Fruit fly (Drosophila melanogaster) S2 (cell line): ENCODE measurements around the gene RabGGTa.

Experiments used
- CG8478 ChIP-seq: fragments of >200 bp; optimal IDR thresholded peaks from 2 replicates; lab custom pipeline; 2018
- CTCF ChIP-seq, 2 experiments: fragments of >200 bp; optimal IDR thresholded peaks; 2 replicates each; lab custom pipeline; 2018

Gene RabGGTa

DNA sequence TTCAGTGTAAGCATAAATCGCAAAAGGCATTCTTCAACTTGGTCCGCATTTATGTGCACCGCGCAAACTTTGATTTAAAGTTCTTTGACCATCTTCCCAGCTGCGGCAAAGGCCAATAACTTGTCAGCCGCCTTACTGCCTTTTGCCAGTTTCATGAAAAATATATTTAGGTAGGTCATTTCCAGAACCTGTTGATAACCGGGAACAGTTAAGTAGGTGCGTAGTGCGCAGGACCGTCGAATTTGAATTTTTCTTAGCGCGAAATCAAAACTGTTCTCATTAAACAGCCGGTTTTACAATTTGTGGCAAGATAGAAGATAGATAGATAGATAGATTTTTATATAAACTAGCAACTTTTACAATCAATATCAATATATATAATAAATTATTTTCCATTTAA is 44.1 kb downstream of the RabGGTa start:
- TF ChIP-seq CTCF (optimal IDR thresholded peaks at IDR 0.05; lab: Kevin White, UChicago): no peak
- TF ChIP-seq CG8478 (lab: Kevin White, UChicago): no peak

dm6 chr3R:5175944-5176343 is 48.1 kb downstream of the RabGGTa start:
- no peak for TF ChIP-seq CG8478 (lab: Kevin White, UChicago)
